Worm (Caenorhabditis elegans) whole organism, young adult: ENCODE data around the gene F11A10.5.

Source experiments
- attf-6 ChIP-seq: fragments of 200-800 bp; sonication (Bioruptor generic); IDR thresholded peaks from 2 replicates; pipeline ENCODE4 v1.3.6; 2022; ENCODE audit warnings: missing genetic modification reagents, missing genetic modification characterization, missing compliant biosample characterization
- cebp-1 ChIP-seq, 2 experiments: fragments of 200-800 bp in 1 of 2; sonication (Bioruptor generic) in 1 of 2; sonication (generic microtip) in 1 of 2; IDR thresholded peaks in 1 of 2; optimal IDR thresholded peaks in 1 of 2; 2 replicates each; pipeline versions ENCODE4 v1.3.6 to Lab custom; 2017 to 2022; ENCODE audit warnings: missing compliant biosample characterization in 2 of 2, missing genetic modification characterization in 2 of 2, mild to moderate bottlenecking in 1 of 2, missing genetic modification reagents in 1 of 2, moderate library complexity in 1 of 2
- efl-1 ChIP-seq: fragments of 150-350 bp; optimal IDR thresholded peaks from 2 replicates; lab custom pipeline; 2014; ENCODE audit warnings: missing biosample characterization, missing genetic modification reagents, missing genetic modification characterization
- lag-1 ChIP-seq: fragments of 200-800 bp; sonication (Bioruptor generic); IDR thresholded peaks from 2 replicates; pipeline ENCODE4 v1.3.6; 2022; ENCODE audit warnings: missing genetic modification reagents, missing genetic modification characterization, missing compliant biosample characterization
- sea-2 ChIP-seq: fragments of 200-800 bp; sonication (Bioruptor generic); IDR thresholded peaks from 2 replicates; pipeline ENCODE4 v1.3.6; 2022; ENCODE audit warnings: missing genetic modification characterization, missing compliant biosample characterization

- TF ChIP-seq efl-1 (GFP tag; lab: Kevin White, UChicago) (no peak), attf-6 (GFP tag; lab: Robert Waterston, UW) (no peak), lag-1 (GFP tag; lab: Robert Waterston, UW) (no peak), sea-2 (GFP tag; lab: Robert Waterston, UW) (no peak), cebp-1 (GFP tag; IDR thresholded peaks at IDR 0.05; lab: Robert Waterston, UW) (no peak), cebp-1 (tag; optimal IDR thresholded peaks at IDR 0.05; lab: Kevin White, UChicago) (no peak)
Measured at ce11 chrIV:12108984-12109657, 15.2 kb downstream of the F11A10.5 start.
